Worm (Caenorhabditis elegans): ENCODE measurements around the gene Y39G8C.2.

The Y39G8C.2 gene

ce11 chrII:14091182-14091581 lies 6.2 kb downstream of the Y39G8C.2 start:
- peak; percentile 89 for TF ChIP-seq egrh-3 (GFP tag; IDR thresholded peaks at IDR 0.05)
- peak; percentile 87 for TF ChIP-seq zfh-2 (GFP tag; conservative IDR thresholded peaks at IDR 0.05)
- no peak for TF ChIP-seq ztf-18 (tag; optimal IDR thresholded peaks at IDR 0.05)
- TF ChIP-seq D2030.7 (GFP tag; IDR thresholded peaks at IDR 0.05): no peak
- TF ChIP-seq F37B4.10 (GFP tag; IDR thresholded peaks at IDR 0.05): 0 out of 2 replicates have a peak, but pooled peaks have one; percentile 39
- TF ChIP-seq lin-26 (GFP tag; IDR thresholded peaks at IDR 0.05): no peak

ce11 chrII:14089796-14090372 lies 7.5 kb downstream of the Y39G8C.2 start:
- TF ChIP-seq nfyb-1 (GFP tag; IDR thresholded peaks at IDR 0.05) (peak; percentile 94), F33H1.4 (GFP tag; IDR thresholded peaks at IDR 0.05) (no peak), ztf-22 (GFP tag; optimal IDR thresholded peaks at IDR 0.05) (no peak), let-607 (tag; optimal IDR thresholded peaks at IDR 0.05) (no peak), ztf-26 (tag; optimal IDR thresholded peaks at IDR 0.05) (no peak), him-1 (tag; optimal IDR thresholded peaks at IDR 0.05) (peak; percentile 15), nhr-179 (tag; optimal IDR thresholded peaks at IDR 0.05) (no peak), zfh-2 (GFP tag; conservative IDR thresholded peaks at IDR 0.05) (peak; percentile 66), nfya-2 (GFP tag; IDR thresholded peaks at IDR 0.05) (peak; percentile 62; the same call in 1 of the 2 replicates), ceh-91 (GFP tag; IDR thresholded peaks at IDR 0.05) (no peak), egrh-3 (GFP tag; IDR thresholded peaks at IDR 0.05) (peak; percentile 40; the same call in 1 of the 2 replicates), mcd-1 (GFP tag; IDR thresholded peaks at IDR 0.05) (0 out of 2 replicates have a peak, but pooled peaks have one; percentile 11), athp-1 (tag; optimal IDR thresholded peaks at IDR 0.05) (no peak), let-526 (GFP tag; IDR thresholded peaks at IDR 0.05) (no peak)

- peak; percentile 87 for TF ChIP-seq zfh-2 (GFP tag; conservative IDR thresholded peaks at IDR 0.05)
- no peak for TF ChIP-seq F37B4.10 (GFP tag; IDR thresholded peaks at IDR 0.05)
- no peak for TF ChIP-seq hrde-1 (tag; optimal IDR thresholded peaks at IDR 0.05; ENCODE audit: borderline replicate concordance)
- no peak for TF ChIP-seq lin-26 (GFP tag; IDR thresholded peaks at IDR 0.05)
- no peak for TF ChIP-seq F23B12.7 (tag; optimal IDR thresholded peaks at IDR 0.05; ENCODE audit: insufficient read depth)
- no peak for TF ChIP-seq die-1 (tag; optimal IDR thresholded peaks at IDR 0.05)
- TF ChIP-seq B0261.1 (tag; optimal IDR thresholded peaks at IDR 0.05): no peak
- TF ChIP-seq aptf-2 (GFP tag; conservative IDR thresholded peaks at IDR 0.05): no peak
- no peak for TF ChIP-seq pbrm-1 (GFP tag; IDR thresholded peaks at IDR 0.05)
- no peak for TF ChIP-seq sea-2 (GFP tag; IDR thresholded peaks at IDR 0.05)
- 0 out of 2 replicates have a peak, but pooled peaks have one; percentile 7 for TF ChIP-seq mcd-1 (GFP tag; IDR thresholded peaks at IDR 0.05)
- TF ChIP-seq ceh-91 (GFP tag; IDR thresholded peaks at IDR 0.05): no peak
- TF ChIP-seq hmg-1.2 (GFP tag; IDR thresholded peaks at IDR 0.05): no peak
- TF ChIP-seq F22D6.2 (tag; optimal IDR thresholded peaks at IDR 0.05): no peak
- no peak for TF ChIP-seq tbp1 (GFP tag; optimal IDR thresholded peaks at IDR 0.05)
- TF ChIP-seq egrh-3 (GFP tag; IDR thresholded peaks at IDR 0.05): peak; percentile 93
- TF ChIP-seq hsf-1 (GFP tag; IDR thresholded peaks at IDR 0.05): no peak
- TF ChIP-seq him-1 (tag; optimal IDR thresholded peaks at IDR 0.05): no peak
Observed at ce11 chrII:14086931-14087330, 10.5 kb downstream of the Y39G8C.2 start.

- TF ChIP-seq egrh-3 (GFP tag; IDR thresholded peaks at IDR 0.05) (peak; percentile 61; the same call in 1 of the 2 replicates), akir-1 (GFP tag; optimal IDR thresholded peaks at IDR 0.05) (no peak), zfh-2 (GFP tag; conservative IDR thresholded peaks at IDR 0.05) (peak; percentile 83), sea-2 (GFP tag; IDR thresholded peaks at IDR 0.05) (no peak), Y53G8AR.9 (GFP tag; conservative IDR thresholded peaks at IDR 0.05) (no peak)
Observed at ce11 chrII:14077823-14078222, 19.6 kb downstream of the Y39G8C.2 start.
